Fruit fly (Drosophila melanogaster): ENCODE results near the gene Pburs.
A peak's percentile ranks its signal among the peaks of the same experiment; 100 is the strongest.

Pburs gene

DNA sequence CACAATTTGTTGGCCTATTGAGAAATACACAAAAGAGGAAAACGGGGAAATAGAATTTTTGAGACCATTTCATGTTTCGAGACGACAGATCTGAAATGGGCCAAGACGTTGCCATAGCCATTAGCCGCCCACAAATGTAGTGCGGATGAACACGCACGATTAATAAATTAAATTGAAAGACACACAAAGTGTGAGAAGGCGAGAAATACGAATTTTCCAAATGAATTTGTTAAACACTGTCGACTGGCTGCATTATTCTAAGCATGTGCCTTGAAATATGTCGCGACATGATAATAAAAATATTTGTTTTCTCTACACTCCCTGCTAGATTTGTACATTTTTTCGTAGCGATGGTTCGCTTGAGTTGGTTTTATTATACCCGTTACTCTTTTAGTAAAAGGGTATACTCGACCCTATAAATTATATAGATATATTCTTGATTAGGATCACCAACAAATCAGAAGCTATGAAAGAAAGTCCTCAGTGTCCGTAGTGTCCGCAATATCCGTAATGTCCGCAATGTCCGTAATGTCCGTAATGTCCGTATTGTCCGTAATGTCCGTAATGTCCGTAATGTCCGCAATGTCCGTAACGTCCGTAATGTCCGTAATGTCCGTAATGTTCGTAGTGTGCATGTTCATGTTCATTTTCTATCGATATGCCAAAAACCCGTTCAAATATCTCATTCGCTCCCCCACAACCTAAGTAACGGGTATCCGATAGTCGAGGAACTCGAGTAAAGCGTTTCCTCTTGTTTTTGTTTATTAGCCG, 40.5 kb downstream of the Pburs start (continued):
- TF ChIP-seq CG11560 (tag; IDR thresholded peaks at IDR 0.05) (no peak), esg (GFP tag; conservative IDR thresholded peaks at IDR 0.05) (0 out of 2 replicates have a peak, but pooled peaks have one; percentile 15), ap (GFP tag; IDR thresholded peaks at IDR 0.05) (no peak), CG6813 (GFP tag; optimal IDR thresholded peaks at IDR 0.05) (peak; percentile 3), CG30431 (GFP tag; optimal IDR thresholded peaks at IDR 0.05) (peak; percentile 50), corto (GFP tag; optimal IDR thresholded peaks at IDR 0.05) (no peak), PHDP (tag; optimal IDR thresholded peaks at IDR 0.05) (peak; percentile 7), CG8290 (GFP tag; optimal IDR thresholded peaks at IDR 0.05) (peak; percentile 18), CG8290 (tag; optimal IDR thresholded peaks at IDR 0.05) (no peak), Sry-δ (GFP tag; optimal IDR thresholded peaks at IDR 0.05) (no peak), croc (GFP tag; conservative IDR thresholded peaks at IDR 0.05) (0 out of 3 replicates have a peak, but pooled peaks have one; percentile 19), ssp (GFP tag; IDR thresholded peaks at IDR 0.05) (peak; percentile 25; the same call in 1 of the 2 replicates), Awh (GFP tag; IDR thresholded peaks at IDR 0.05) (0 out of 2 replicates have a peak, but pooled peaks have one; percentile 30), fd102C (GFP tag; optimal IDR thresholded peaks at IDR 0.05) (no peak), CG14710 (tag; optimal IDR thresholded peaks at IDR 0.05) (peak; percentile 33), Dll (GFP tag; IDR thresholded peaks at IDR 0.05; ENCODE audit: partially characterized antibody) (no peak), unc-4 (GFP tag; IDR thresholded peaks at IDR 0.05; ENCODE audit: partially characterized antibody) (no peak), Lhr (GFP tag; optimal IDR thresholded peaks at IDR 0.05) (no peak), Gsc (GFP tag; IDR thresholded peaks at IDR 0.05) (no peak), CG32532 (GFP tag; IDR thresholded peaks at IDR 0.05) (peak; percentile 16; the same call in 1 of the 2 replicates), D19B (GFP tag; optimal IDR thresholded peaks at IDR 0.05) (peak; percentile 83), CG17385 (GFP tag; optimal IDR thresholded peaks at IDR 0.05) (peak; percentile 18), crp (GFP tag; optimal IDR thresholded peaks at IDR 0.05) (no peak), NC2α (GFP tag; optimal IDR thresholded peaks at IDR 0.05) (peak; percentile 3), chn (GFP tag; optimal IDR thresholded peaks at IDR 0.05) (no peak), CG13287 (GFP tag; IDR thresholded peaks at IDR 0.05; ENCODE audit: partially characterized antibody) (no peak), eyg (GFP tag; optimal IDR thresholded peaks at IDR 0.05) (peak; percentile 8), disco-r (GFP tag; optimal IDR thresholded peaks at IDR 0.05) (no peak), CG7372 (GFP tag; IDR thresholded peaks at IDR 0.05) (0 out of 2 replicates have a peak, but pooled peaks have one; percentile 21), CG17568 (GFP tag; optimal IDR thresholded peaks at IDR 0.05) (no peak), Chrac-16 (GFP tag; optimal IDR thresholded peaks at IDR 0.05) (peak; percentile 9), CG12299 (tag; optimal IDR thresholded peaks at IDR 0.05) (no peak), CG10321 (GFP tag; IDR thresholded peaks at IDR 0.05) (no peak), CG43689 (GFP tag; IDR thresholded peaks at IDR 0.05) (no peak), Xrp1 (GFP tag; IDR thresholded peaks at IDR 0.05) (peak; percentile 33; the same call in 1 of the 2 replicates), z (GFP tag; IDR thresholded peaks at IDR 0.05) (no peak), sqz (GFP tag; optimal IDR thresholded peaks at IDR 0.05) (no peak), grn (GFP tag; optimal IDR thresholded peaks at IDR 0.05) (no peak), nerfin-1 (tag; optimal IDR thresholded peaks at IDR 0.05) (peak; percentile 5), CG8924 (tag; optimal IDR thresholded peaks at IDR 0.05) (peak; percentile 50), Trl (optimal IDR thresholded peaks at IDR 0.05) (no peak), Trl (GFP tag; optimal IDR thresholded peaks at IDR 0.05) (no peak), sisA (GFP tag; IDR thresholded peaks at IDR 0.05) (no peak), NK7.1 (GFP tag; optimal IDR thresholded peaks at IDR 0.05) (no peak), Usf (GFP tag; optimal IDR thresholded peaks at IDR 0.05) (peak; percentile 26), CG15696 (tag; optimal IDR thresholded peaks at IDR 0.05) (no peak), Gug (GFP tag; IDR thresholded peaks at IDR 0.05) (no peak; the same call in 3 of the 4 replicates), Hey (tag; optimal IDR thresholded peaks at IDR 0.05) (no peak), seq (GFP tag; IDR thresholded peaks at IDR 0.05) (no peak), CG14667 (GFP tag; IDR thresholded peaks at IDR 0.05) (no peak)
